Worm (Caenorhabditis elegans) whole organism, late embryonic: ENCODE results near the gene T22F3.2.

ENCODE experiments used
- ceh-14 ChIP-seq: sonication (generic microtip); optimal IDR thresholded peaks from 2 replicates; lab custom pipeline; 2016; ENCODE audit warnings: missing genotype, missing genetic modification characterization, missing compliant biosample characterization
- eyg-1 ChIP-seq: sonication (generic microtip); optimal IDR thresholded peaks from 2 replicates; lab custom pipeline; 2016; ENCODE audit warnings: missing genotype, missing genetic modification characterization, missing compliant biosample characterization
- hlh-30 ChIP-seq: sonication (generic microtip); optimal IDR thresholded peaks from 2 replicates; lab custom pipeline; 2017; ENCODE audit warnings: antibody characterized with exemption, missing genetic modification characterization, missing compliant biosample characterization; ENCODE audit not compliant: insufficient read depth
- nhr-11 ChIP-seq: fragments of 150-350 bp; optimal IDR thresholded peaks from 2 replicates; lab custom pipeline; 2014; ENCODE audit warnings: missing biosample characterization, missing genetic modification characterization
- pqm-1 ChIP-seq: sonication (generic microtip); optimal IDR thresholded peaks from 2 replicates; lab custom pipeline; 2016; ENCODE audit warnings: missing genetic modification characterization, missing compliant biosample characterization
- sox-4 ChIP-seq: sonication (generic microtip); optimal IDR thresholded peaks from 2 replicates; lab custom pipeline; 2017; ENCODE audit warnings: mild to moderate bottlenecking, missing genetic modification characterization, inconsistent platforms, missing compliant biosample characterization

DNA sequence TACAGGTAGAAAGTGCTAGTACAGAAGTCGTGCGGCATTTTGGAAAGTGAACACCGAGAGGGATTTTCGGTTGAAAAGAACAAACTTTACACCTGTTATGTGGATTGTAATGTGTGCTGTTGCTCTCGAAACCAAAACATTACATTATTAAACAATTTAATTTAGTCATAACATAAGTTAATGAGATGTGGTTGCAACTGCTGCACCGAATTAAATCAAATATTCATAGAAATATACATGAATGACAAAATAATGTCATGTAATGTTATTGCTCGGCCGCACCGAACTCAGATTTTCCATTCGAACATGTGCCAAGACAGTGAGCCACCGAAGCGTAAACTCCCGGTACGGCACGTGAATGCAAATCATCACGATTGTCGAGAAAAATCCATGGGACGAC lies 8.5 kb downstream of the T22F3.2 start, which contains the start of gene srh-213:
- TF ChIP-seq nhr-11 (tag; lab: Kevin White, UChicago) (no peak), ceh-14 (no peak), sox-4 (no peak), hlh-30 (no peak), pqm-1 (tag; lab: Kevin White, UChicago) (no peak), eyg-1 (tag; lab: Kevin White, UChicago) (no peak)
